Fruit fly (Drosophila melanogaster) whole organism, adult: ENCODE measurements around the gene CG8379.

ENCODE experiments used
- CG11617 ChIP-seq: fragments of 200-800 bp; sonication (Bioruptor generic); optimal IDR thresholded peaks from 2 replicates; lab custom pipeline; 2017; ENCODE audit warnings: mild to moderate bottlenecking, missing biosample characterization, missing genetic modification reagents, missing genetic modification characterization
- CG12768 ChIP-seq: fragments of 200-800 bp; sonication (Bioruptor generic); optimal IDR thresholded peaks from 2 replicates; lab custom pipeline; 2017; ENCODE audit warnings: missing biosample characterization, missing genetic modification characterization, mild to moderate bottlenecking, moderate library complexity, missing genetic modification reagents
- CG14711 ChIP-seq: fragments of 200-800 bp; sonication (Bioruptor generic); optimal IDR thresholded peaks from 2 replicates; lab custom pipeline; 2018; ENCODE audit warnings: missing biosample characterization, mild to moderate bottlenecking, missing genetic modification characterization, moderate library complexity
- CG1620 ChIP-seq: fragments of 200-800 bp; sonication (Bioruptor generic); optimal IDR thresholded peaks from 2 replicates; lab custom pipeline; 2016; ENCODE audit warnings: missing biosample characterization, missing genetic modification characterization
- CG5204 ChIP-seq: fragments of 200-800 bp; sonication (Bioruptor generic); optimal IDR thresholded peaks from 2 replicates; lab custom pipeline; 2016; ENCODE audit warnings: missing biosample characterization, missing genetic modification characterization
- CG7045 ChIP-seq: fragments of 200-800 bp; sonication (Bioruptor generic); optimal IDR thresholded peaks from 2 replicates; lab custom pipeline; 2017; ENCODE audit warnings: missing biosample characterization, mild to moderate bottlenecking, missing genetic modification characterization
- Crg-1 ChIP-seq: fragments of 200-800 bp; sonication (Bioruptor generic); optimal IDR thresholded peaks from 2 replicates; lab custom pipeline; 2016; ENCODE audit warnings: missing biosample characterization, missing genetic modification characterization
- Mnt ChIP-seq: fragments of 200-800 bp; sonication (Bioruptor generic); optimal IDR thresholded peaks from 2 replicates; lab custom pipeline; 2016; ENCODE audit warnings: missing biosample characterization, mild to moderate bottlenecking, missing genetic modification characterization
- bab1 ChIP-seq: fragments of 200-800 bp; sonication (Bioruptor generic); optimal IDR thresholded peaks from 3 replicates; lab custom pipeline; 2019; ENCODE audit warnings: missing biosample characterization, mild to moderate bottlenecking, missing genetic modification characterization, moderate library complexity
- cic ChIP-seq: fragments of 200-800 bp; sonication (Bioruptor generic); optimal IDR thresholded peaks from 2 replicates; lab custom pipeline; 2017; ENCODE audit warnings: missing biosample characterization, mild to moderate bottlenecking, missing genetic modification characterization, moderate library complexity
- kay ChIP-seq: fragments of 200-800 bp; sonication (Bioruptor generic); peaks from one replicate; lab custom pipeline; 2016; ENCODE audit warnings: missing biosample characterization, missing genetic modification characterization, borderline replicate concordance
- ovo ChIP-seq: fragments of 200-800 bp; sonication (Bioruptor generic); optimal IDR thresholded peaks from 2 replicates; lab custom pipeline; 2016; ENCODE audit warnings: missing biosample characterization, missing genetic modification characterization

DNA sequence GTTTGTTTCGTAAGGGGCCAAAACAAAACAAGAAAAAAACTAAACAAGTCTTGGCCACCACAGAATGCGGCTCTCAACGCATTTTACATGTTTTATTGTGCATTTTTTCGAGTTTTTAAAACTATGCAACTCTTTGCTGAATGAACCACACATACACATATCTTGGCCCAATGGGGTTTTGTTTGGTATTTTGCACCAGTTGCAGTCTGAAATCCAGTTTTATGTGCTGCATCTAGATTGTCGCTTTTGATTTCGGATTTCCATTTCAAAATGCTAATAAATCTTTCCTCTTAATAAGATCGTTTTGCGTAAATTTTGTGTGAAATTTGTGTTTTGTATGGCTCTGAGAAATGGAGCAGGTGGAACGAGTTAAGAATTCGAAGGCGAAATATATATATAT lies 29.5 kb downstream of the CG8379 start:
- TF ChIP-seq CG1620 (GFP tag; lab: Kevin White, UChicago) (no peak), CG11617 (GFP tag; lab: Kevin White, UChicago) (no peak), cic (GFP tag; lab: Kevin White, UChicago) (no peak), CG7045 (GFP tag; lab: Kevin White, UChicago) (no peak), Mnt (no peak), Crg-1 (GFP tag; lab: Kevin White, UChicago) (no peak), CG12768 (no peak), ovo (GFP tag; lab: Kevin White, UChicago) (no peak), bab1 (GFP tag; lab: Kevin White, UChicago) (no peak), CG14711 (tag; lab: Kevin White, UChicago) (no peak), kay (peak; percentile 65), CG5204 (no peak)
